Fruit fly (Drosophila melanogaster) whole organism, prepupa: ENCODE measurements around the gene CG32939.

ENCODE experiments used
- CG10631 ChIP-seq: fragments of 200-800 bp; sonication (Bioruptor generic); optimal IDR thresholded peaks from 2 replicates; lab custom pipeline; 2016; ENCODE audit warnings: missing biosample characterization, missing genetic modification characterization
- CG10669 ChIP-seq: fragments of 200-800 bp; sonication (Bioruptor generic); optimal IDR thresholded peaks from 3 replicates; lab custom pipeline; 2018; ENCODE audit warnings: missing biosample characterization, mild to moderate bottlenecking, missing genetic modification characterization, moderate library complexity
- CG11762 ChIP-seq: fragments of 200-800 bp; sonication (Bioruptor generic); optimal IDR thresholded peaks from 3 replicates; lab custom pipeline; 2016; ENCODE audit warnings: missing biosample characterization, missing genetic modification characterization; ENCODE audit not compliant: insufficient read depth
- CG11902 ChIP-seq: fragments of 200-800 bp; sonication (Bioruptor generic); optimal IDR thresholded peaks from 3 replicates; lab custom pipeline; 2016; ENCODE audit warnings: missing biosample characterization, missing genetic modification characterization
- CG15336 ChIP-seq: fragments of 200-800 bp; sonication (Bioruptor generic); IDR thresholded peaks from 2 replicates; pipeline ENCODE4 v1.3.6; 2022; ENCODE audit warnings: missing biosample characterization, missing genetic modification characterization
- CG1621 ChIP-seq: fragments of 200-800 bp; sonication (Bioruptor generic); optimal IDR thresholded peaks from 3 replicates; lab custom pipeline; 2018; ENCODE audit warnings: missing biosample characterization, mild to moderate bottlenecking, missing genetic modification characterization
- CG16779 ChIP-seq: fragments of 200-800 bp; sonication (Bioruptor generic); optimal IDR thresholded peaks from 3 replicates; lab custom pipeline; 2017; ENCODE audit warnings: missing biosample characterization, mild to moderate bottlenecking, missing genetic modification characterization
- CG31627 ChIP-seq: fragments of 200-800 bp; sonication (Bioruptor generic); optimal IDR thresholded peaks from 3 replicates; lab custom pipeline; 2016; ENCODE audit warnings: missing biosample characterization, missing genetic modification characterization
- CG32006 ChIP-seq: fragments of 200-800 bp; sonication (Bioruptor generic); optimal IDR thresholded peaks from 3 replicates; lab custom pipeline; 2017; ENCODE audit warnings: missing biosample characterization, mild to moderate bottlenecking, missing genetic modification characterization
- CG34406 ChIP-seq: fragments of 200-800 bp; sonication (Bioruptor generic); optimal IDR thresholded peaks from 3 replicates; lab custom pipeline; 2016; ENCODE audit warnings: missing biosample characterization, missing genetic modification characterization
- CG3919 ChIP-seq: fragments of 200-800 bp; sonication (Bioruptor generic); optimal IDR thresholded peaks from 3 replicates; lab custom pipeline; 2016; ENCODE audit warnings: missing biosample characterization, missing genetic modification characterization
- CG4318 ChIP-seq: fragments of 200-800 bp; sonication (Bioruptor generic); optimal IDR thresholded peaks from 3 replicates; lab custom pipeline; 2017; ENCODE audit warnings: missing biosample characterization, mild to moderate bottlenecking, missing genetic modification characterization
- CG6163 ChIP-seq: fragments of 200-800 bp; sonication (Bioruptor generic); IDR thresholded peaks from 3 replicates; pipeline ENCODE4 v1.3.6; 2022; ENCODE audit warnings: missing biosample characterization, missing genetic modification characterization
- CG6276 ChIP-seq: fragments of 200-800 bp; sonication (Bioruptor generic); optimal IDR thresholded peaks from 2 replicates; lab custom pipeline; 2017; ENCODE audit warnings: missing biosample characterization, mild to moderate bottlenecking, missing genetic modification characterization
- CG6792 ChIP-seq: fragments of 200-800 bp; sonication (Bioruptor generic); optimal IDR thresholded peaks from 3 replicates; lab custom pipeline; 2016; ENCODE audit warnings: missing biosample characterization, missing genetic modification characterization
- CG6808 ChIP-seq: fragments of 200-800 bp; sonication (Bioruptor generic); optimal IDR thresholded peaks from 3 replicates; lab custom pipeline; 2017; ENCODE audit warnings: missing biosample characterization, missing genetic modification characterization, mild to moderate bottlenecking, moderate library complexity, missing genetic modification reagents
- CG6854 ChIP-seq: fragments of 200-800 bp; sonication (Bioruptor generic); optimal IDR thresholded peaks from 2 replicates; lab custom pipeline; 2017; ENCODE audit warnings: missing biosample characterization, mild to moderate bottlenecking, missing genetic modification characterization
- CG7368 ChIP-seq: fragments of 200-800 bp; sonication (Bioruptor generic); optimal IDR thresholded peaks from 3 replicates; lab custom pipeline; 2016; ENCODE audit warnings: missing biosample characterization, missing genetic modification characterization
- CG8119 ChIP-seq: fragments of 200-800 bp; sonication (Bioruptor generic); IDR thresholded peaks from 3 replicates; pipeline ENCODE4 v1.3.6; 2022; ENCODE audit warnings: missing biosample characterization, missing genetic modification characterization
- CG8632 ChIP-seq: fragments of 200-800 bp; sonication (Bioruptor generic); optimal IDR thresholded peaks from 3 replicates; lab custom pipeline; 2016; ENCODE audit warnings: missing biosample characterization, missing genetic modification characterization
- CG9139 ChIP-seq: fragments of 200-800 bp; sonication (Bioruptor generic); optimal IDR thresholded peaks from 3 replicates; lab custom pipeline; 2017; ENCODE audit warnings: missing biosample characterization, mild to moderate bottlenecking, missing genetic modification characterization
- Eip75B ChIP-seq: fragments of 200-800 bp; sonication (Bioruptor generic); optimal IDR thresholded peaks from 3 replicates; lab custom pipeline; 2016; ENCODE audit warnings: missing biosample characterization, missing genetic modification characterization
- Eip78C ChIP-seq: fragments of 200-800 bp; sonication (Bioruptor generic); peaks from one replicate; lab custom pipeline; 2016; ENCODE audit warnings: missing biosample characterization, missing genetic modification characterization
- Eip93F ChIP-seq: fragments of 200-800 bp; sonication (Bioruptor generic); optimal IDR thresholded peaks from 2 replicates; lab custom pipeline; 2016; ENCODE audit warnings: missing biosample characterization, mild to moderate bottlenecking, missing genetic modification characterization
- Ets21C ChIP-seq: fragments of 200-800 bp; sonication (Bioruptor generic); optimal IDR thresholded peaks from 3 replicates; lab custom pipeline; 2016; ENCODE audit warnings: missing biosample characterization, missing genetic modification characterization
- Ets96B ChIP-seq: fragments of 200-800 bp; optimal IDR thresholded peaks from 2 replicates; lab custom pipeline; 2019; ENCODE audit warnings: missing biosample characterization, mild to moderate bottlenecking, missing genetic modification characterization, moderate library complexity
- Hr38 ChIP-seq: sonication (Bioruptor generic); optimal IDR thresholded peaks from 2 replicates; lab custom pipeline; 2016; ENCODE audit warnings: missing biosample characterization, missing genetic modification characterization
- Hr39 ChIP-seq: fragments of 200-800 bp; sonication (Bioruptor generic); optimal IDR thresholded peaks from 2 replicates; lab custom pipeline; 2016; ENCODE audit warnings: missing biosample characterization, missing genetic modification characterization
- Hr4 ChIP-seq: fragments of 200-800 bp; sonication (Bioruptor generic); optimal IDR thresholded peaks from 3 replicates; lab custom pipeline; 2016; ENCODE audit warnings: missing biosample characterization, missing genetic modification characterization
- Lpt ChIP-seq: fragments of 200-800 bp; sonication (Bioruptor generic); optimal IDR thresholded peaks from 3 replicates; lab custom pipeline; 2016; ENCODE audit warnings: missing biosample characterization, missing genetic modification characterization
- Met ChIP-seq: fragments of 200-800 bp; sonication (Bioruptor generic); optimal IDR thresholded peaks from 3 replicates; lab custom pipeline; 2016; ENCODE audit warnings: missing biosample characterization, missing genetic modification characterization
- OdsH ChIP-seq: fragments of 200-800 bp; sonication (Bioruptor generic); optimal IDR thresholded peaks from 3 replicates; lab custom pipeline; 2016; ENCODE audit warnings: missing biosample characterization, missing genetic modification characterization
- Smox ChIP-seq: fragments of 200-800 bp; sonication (Bioruptor generic); optimal IDR thresholded peaks from 3 replicates; lab custom pipeline; 2016; ENCODE audit warnings: missing biosample characterization, missing genetic modification characterization
- Sox102F ChIP-seq: fragments of 200-800 bp; sonication (Bioruptor generic); optimal IDR thresholded peaks from 2 replicates; lab custom pipeline; 2016; ENCODE audit warnings: missing biosample characterization, mild to moderate bottlenecking, missing genetic modification characterization
- Sox14 ChIP-seq: fragments of 200-800 bp; sonication (Bioruptor generic); optimal IDR thresholded peaks from 3 replicates; lab custom pipeline; 2016; ENCODE audit warnings: missing biosample characterization, missing genetic modification characterization
- Sox15 ChIP-seq: fragments of 200-800 bp; sonication (Bioruptor generic); optimal IDR thresholded peaks from 3 replicates; lab custom pipeline; 2016; ENCODE audit warnings: missing biosample characterization, missing genetic modification characterization
- achi ChIP-seq: fragments of 200-800 bp; sonication (Bioruptor generic); optimal IDR thresholded peaks from 3 replicates; lab custom pipeline; 2016; ENCODE audit warnings: missing biosample characterization, missing genetic modification characterization
- cyc ChIP-seq: fragments of 200-800 bp; sonication (Bioruptor generic); optimal IDR thresholded peaks from 3 replicates; lab custom pipeline; 2016; ENCODE audit warnings: missing biosample characterization, missing genetic modification characterization
- dac ChIP-seq: fragments of 200-800 bp; sonication (Bioruptor generic); optimal IDR thresholded peaks from 2 replicates; lab custom pipeline; 2017; ENCODE audit warnings: missing biosample characterization, mild to moderate bottlenecking, missing genetic modification characterization
- dsx ChIP-seq: fragments of 200-800 bp; optimal IDR thresholded peaks from 3 replicates; lab custom pipeline; 2019; ENCODE audit warnings: missing biosample characterization, mild to moderate bottlenecking, missing genetic modification characterization, moderate library complexity; ENCODE audit not compliant: poor library complexity, severe bottlenecking
- eg ChIP-seq: fragments of 200-800 bp; sonication (Bioruptor generic); IDR thresholded peaks from 3 replicates; pipeline ENCODE4 v1.3.6; 2022; ENCODE audit warnings: missing biosample characterization, missing genetic modification characterization
- esn ChIP-seq: fragments of 200-800 bp; sonication (Bioruptor generic); optimal IDR thresholded peaks from 2 replicates; lab custom pipeline; 2016; ENCODE audit warnings: missing biosample characterization, mild to moderate bottlenecking, missing genetic modification characterization, moderate library complexity
- fd59A ChIP-seq: fragments of 200-800 bp; sonication (Bioruptor generic); optimal IDR thresholded peaks from 2 replicates; lab custom pipeline; 2017; ENCODE audit warnings: missing biosample characterization, mild to moderate bottlenecking, missing genetic modification characterization, missing genetic modification reagents
- fd85E ChIP-seq: fragments of 200-800 bp; sonication (Bioruptor generic); optimal IDR thresholded peaks from 3 replicates; lab custom pipeline; 2016; ENCODE audit warnings: missing biosample characterization, missing genetic modification characterization
- lz ChIP-seq: fragments of 200-800 bp; sonication (Bioruptor generic); optimal IDR thresholded peaks from 3 replicates; lab custom pipeline; 2016; ENCODE audit warnings: missing biosample characterization, missing genetic modification characterization
- net ChIP-seq: fragments of 200-800 bp; sonication (Bioruptor generic); optimal IDR thresholded peaks from 3 replicates; lab custom pipeline; 2016; ENCODE audit warnings: missing biosample characterization, missing genetic modification characterization
- pdm3 ChIP-seq: fragments of 200-800 bp; sonication (Bioruptor generic); optimal IDR thresholded peaks from 3 replicates; lab custom pipeline; 2016; ENCODE audit warnings: missing biosample characterization, missing genetic modification characterization
- salr ChIP-seq, 2 experiments: fragments of 200-800 bp; sonication (Bioruptor generic); optimal IDR thresholded peaks; 3 replicates each; lab custom pipeline; 2016 to 2018; ENCODE audit warnings: missing biosample characterization in 2 of 2, missing genetic modification characterization in 2 of 2, mild to moderate bottlenecking in 1 of 2
- svp ChIP-seq: fragments of 200-800 bp; sonication (Bioruptor generic); peaks from one replicate; lab custom pipeline; 2016; ENCODE audit warnings: missing biosample characterization, missing genetic modification characterization
- topi ChIP-seq: fragments of 200-800 bp; sonication (Bioruptor generic); optimal IDR thresholded peaks from 3 replicates; lab custom pipeline; 2016; ENCODE audit warnings: missing biosample characterization, missing genetic modification characterization

Gene CG32939

DNA sequence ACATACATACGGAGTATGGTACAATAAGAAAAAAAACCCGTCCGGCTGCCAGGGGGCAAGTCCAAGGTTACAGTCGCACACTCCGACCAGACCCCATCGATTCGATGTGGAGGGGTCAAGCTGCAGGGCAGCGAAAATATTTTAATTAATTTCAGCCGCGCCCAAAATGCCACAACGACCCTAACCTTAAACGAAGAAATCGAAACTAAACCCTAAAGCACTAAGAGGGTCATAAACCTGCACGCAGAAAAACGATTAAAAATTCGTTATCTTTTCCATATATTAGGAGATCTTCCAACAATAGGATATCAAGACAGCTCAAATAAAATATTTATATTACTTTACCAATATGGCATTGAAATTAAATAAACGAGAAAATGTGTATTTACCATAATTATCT, 9.0 kb downstream of the CG32939 start (continued):
- TF ChIP-seq CG1621 (tag; lab: Kevin White, UChicago): no peak
- TF ChIP-seq Hr4 (GFP tag; lab: Kevin White, UChicago): peak; percentile 4
- TF ChIP-seq pdm3: peak; percentile 27
- TF ChIP-seq CG6792: no peak
- peak; percentile 78 for TF ChIP-seq svp (GFP tag; lab: Kevin White, UChicago)
- no peak for TF ChIP-seq CG6163 (GFP tag; lab: Robert Waterston, UW)
- no peak for TF ChIP-seq CG10669 (GFP tag; lab: Kevin White, UChicago)

DNA sequence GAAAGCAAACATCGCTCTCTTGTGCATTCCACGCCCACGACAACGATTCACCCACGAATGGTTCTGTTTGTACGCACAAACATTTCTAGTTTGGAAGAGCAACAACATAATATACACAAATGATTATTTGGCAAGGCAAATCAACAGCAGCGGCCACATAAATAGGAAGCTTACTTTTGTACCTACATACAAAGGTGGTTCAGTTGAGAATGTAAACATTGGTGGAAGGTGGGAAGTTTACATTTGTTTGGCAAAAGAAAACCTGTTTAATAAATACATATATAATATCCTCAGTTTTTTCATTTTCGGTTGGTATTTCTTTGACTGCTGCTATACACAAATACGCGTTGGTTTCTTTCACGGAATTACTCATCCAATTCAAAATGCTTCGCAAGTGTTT, 9.7 kb downstream of the CG32939 start:
- TF ChIP-seq lz (GFP tag; lab: Kevin White, UChicago): peak; percentile 57
- TF ChIP-seq Eip75B: peak; percentile 41
- peak; percentile 27 for TF ChIP-seq Eip93F
- TF ChIP-seq OdsH (GFP tag; lab: Kevin White, UChicago): peak; percentile 73
- TF ChIP-seq Eip78C (GFP tag; lab: Kevin White, UChicago): peak; percentile 82
- TF ChIP-seq CG8119 (GFP tag; lab: Robert Waterston, UW): no peak
- TF ChIP-seq Sox15 (GFP tag; lab: Kevin White, UChicago): no peak
- TF ChIP-seq cyc (GFP tag; lab: Kevin White, UChicago): peak; percentile 38
- TF ChIP-seq pdm3: peak; percentile 67
- peak; percentile 51 for TF ChIP-seq CG10631 (GFP tag; lab: Kevin White, UChicago)
- peak; percentile 35 for TF ChIP-seq CG6792
- TF ChIP-seq salr (GFP tag; optimal IDR thresholded peaks at IDR 0.05; lab: Kevin White, UChicago): peak in 1 of 2 experiments; percentile 40
- TF ChIP-seq dac (GFP tag; lab: Kevin White, UChicago): peak; percentile 34
- TF ChIP-seq CG7368: no peak
- TF ChIP-seq topi (GFP tag; lab: Kevin White, UChicago): peak; percentile 53
- TF ChIP-seq CG11762 (GFP tag; lab: Kevin White, UChicago): peak; percentile 64
- TF ChIP-seq eg (GFP tag; lab: Robert Waterston, UW): no peak
- peak; percentile 42 for TF ChIP-seq CG34406
- peak; percentile 29 for TF ChIP-seq Ets96B (tag; lab: Kevin White, UChicago)
- peak; percentile 54 for TF ChIP-seq Lpt (GFP tag; lab: Kevin White, UChicago)
- peak; percentile 16 for TF ChIP-seq CG8632 (GFP tag; lab: Kevin White, UChicago)
- peak; percentile 48 for TF ChIP-seq Sox102F (GFP tag; lab: Kevin White, UChicago)
- TF ChIP-seq CG1621 (tag; lab: Kevin White, UChicago): no peak
- peak; percentile 83 for TF ChIP-seq Hr4 (GFP tag; lab: Kevin White, UChicago)
- TF ChIP-seq Hr39 (GFP tag; lab: Kevin White, UChicago): peak; percentile 58
- no peak for TF ChIP-seq fd59A (GFP tag; lab: Kevin White, UChicago)
- peak; percentile 9 for TF ChIP-seq CG16779 (tag; lab: Kevin White, UChicago)
- peak; percentile 73 for TF ChIP-seq svp (GFP tag; lab: Kevin White, UChicago)
- peak; percentile 78 for TF ChIP-seq CG32006 (GFP tag; lab: Kevin White, UChicago)
- peak; percentile 13 for TF ChIP-seq Ets21C
- peak; percentile 53 for TF ChIP-seq CG3919 (GFP tag; lab: Kevin White, UChicago)
- TF ChIP-seq CG11902 (GFP tag; lab: Kevin White, UChicago): no peak
- TF ChIP-seq CG6854: no peak
- no peak for TF ChIP-seq CG9139
- TF ChIP-seq CG15336: no peak
- peak; percentile 57 for TF ChIP-seq net (GFP tag; lab: Kevin White, UChicago)
- TF ChIP-seq CG6808 (GFP tag; lab: Kevin White, UChicago): no peak
- no peak for TF ChIP-seq CG6163 (GFP tag; lab: Robert Waterston, UW)
- no peak for TF ChIP-seq CG4318
- peak; percentile 66 for TF ChIP-seq CG31627
- TF ChIP-seq Met: peak; percentile 65
- TF ChIP-seq Sox14: peak; percentile 59
- no peak for TF ChIP-seq fd85E (GFP tag; lab: Kevin White, UChicago)
- peak; percentile 41 for TF ChIP-seq CG10669 (GFP tag; lab: Kevin White, UChicago)
- peak; percentile 59 for TF ChIP-seq achi (GFP tag; lab: Kevin White, UChicago)
- peak; percentile 64 for TF ChIP-seq esn (GFP tag; lab: Kevin White, UChicago)
- no peak for TF ChIP-seq dsx (GFP tag; lab: Kevin White, UChicago)
- TF ChIP-seq Smox (GFP tag; lab: Kevin White, UChicago): no peak
- peak; percentile 80 for TF ChIP-seq CG6276 (GFP tag; lab: Kevin White, UChicago)
- TF ChIP-seq Hr38 (GFP tag; lab: Kevin White, UChicago): no peak
